Fruit fly (Drosophila melanogaster) whole organism, embryonic: ENCODE results near the gene wge.

Experiments used
- Ada2b ChIP-seq: fragments of 200-800 bp; sonication (Bioruptor generic); IDR thresholded peaks from 2 replicates; pipeline ENCODE4 v1.3.6; 2022; ENCODE audit warnings: missing biosample characterization, missing genetic modification characterization
- Adf1 ChIP-seq: fragments of 200-800 bp; sonication (Bioruptor generic); IDR thresholded peaks from 2 replicates; pipeline ENCODE4 v1.3.6; 2022; ENCODE audit warnings: missing biosample characterization, missing genetic modification characterization
- Asciz ChIP-seq: fragments of 200-800 bp; sonication (Bioruptor generic); optimal IDR thresholded peaks from 2 replicates; lab custom pipeline; 2017; ENCODE audit warnings: missing biosample characterization, mild to moderate bottlenecking, missing genetic modification characterization, missing genetic modification reagents
- Bteb2 ChIP-seq: fragments of 200-800 bp; sonication (Bioruptor generic); optimal IDR thresholded peaks from 2 replicates; lab custom pipeline; 2016; ENCODE audit warnings: missing biosample characterization, missing genetic modification characterization
- CG10209 ChIP-seq: fragments of 200-800 bp; sonication (Bioruptor generic); optimal IDR thresholded peaks from 3 replicates; lab custom pipeline; 2017; ENCODE audit warnings: missing biosample characterization, mild to moderate bottlenecking, missing genetic modification characterization, missing genetic modification reagents
- CG11247 ChIP-seq: fragments of 200-800 bp; sonication (Bioruptor generic); IDR thresholded peaks from 2 replicates; pipeline ENCODE4 v1.3.6; 2022; ENCODE audit warnings: missing biosample characterization, missing genetic modification characterization
- CG13624 ChIP-seq: fragments of 200-800 bp; sonication (Bioruptor generic); optimal IDR thresholded peaks from 2 replicates; lab custom pipeline; 2016; ENCODE audit warnings: missing biosample characterization, missing genetic modification characterization
- CG13775 ChIP-seq: fragments of 200-800 bp; sonication (Bioruptor generic); optimal IDR thresholded peaks from 3 replicates; lab custom pipeline; 2017; ENCODE audit warnings: missing biosample characterization, mild to moderate bottlenecking, missing genetic modification characterization
- CG17385 ChIP-seq: fragments of 200-800 bp; sonication (Bioruptor generic); optimal IDR thresholded peaks from 3 replicates; lab custom pipeline; 2018; ENCODE audit warnings: missing biosample characterization, mild to moderate bottlenecking, missing genetic modification characterization
- CG17829 ChIP-seq: fragments of 200-800 bp; optimal IDR thresholded peaks from 2 replicates; lab custom pipeline; 2019; ENCODE audit warnings: missing biosample characterization, mild to moderate bottlenecking, missing genetic modification characterization, moderate library complexity
- CG17912 ChIP-seq: fragments of 200-800 bp; sonication (Bioruptor generic); optimal IDR thresholded peaks from 2 replicates; lab custom pipeline; 2018; ENCODE audit warnings: missing biosample characterization, mild to moderate bottlenecking, missing genetic modification characterization
- CG2129 ChIP-seq: fragments of 200-800 bp; sonication (Bioruptor generic); IDR thresholded peaks from 2 replicates; pipeline ENCODE4 v1.3.6; 2022; ENCODE audit warnings: missing biosample characterization, missing genetic modification characterization; ENCODE audit not compliant: partially characterized antibody
- CG3163 ChIP-seq: fragments of 200-800 bp; sonication (Bioruptor generic); optimal IDR thresholded peaks from 3 replicates; lab custom pipeline; 2016; ENCODE audit warnings: missing biosample characterization, missing genetic modification characterization
- CG32532 ChIP-seq: fragments of 200-800 bp; sonication (Bioruptor generic); IDR thresholded peaks from 2 replicates; pipeline ENCODE4 v1.3.6; 2022; ENCODE audit warnings: missing biosample characterization, missing genetic modification characterization
- CG3847 ChIP-seq: fragments of 200-800 bp; sonication (Bioruptor generic); IDR thresholded peaks from 2 replicates; pipeline ENCODE4 v1.3.6; 2022; ENCODE audit warnings: missing biosample characterization, missing genetic modification characterization
- CG6654 ChIP-seq: fragments of 200-800 bp; sonication (Bioruptor generic); optimal IDR thresholded peaks from 2 replicates; lab custom pipeline; 2017; ENCODE audit warnings: missing biosample characterization, mild to moderate bottlenecking, missing genetic modification characterization
- CG6765 ChIP-seq: fragments of 200-800 bp; sonication (Bioruptor generic); optimal IDR thresholded peaks from 3 replicates; lab custom pipeline; 2017; ENCODE audit warnings: missing biosample characterization, mild to moderate bottlenecking, missing genetic modification characterization
- CG8290 ChIP-seq, 3 experiments: fragments of 200-800 bp; sonication (Bioruptor generic); optimal IDR thresholded peaks; 2 replicates each; lab custom pipeline; 2016 to 2019; ENCODE audit warnings: missing biosample characterization in 3 of 3, missing genetic modification characterization in 3 of 3, mild to moderate bottlenecking in 2 of 3, moderate library complexity in 1 of 3
- CG9609 ChIP-seq: fragments of 200-800 bp; sonication (Bioruptor generic); optimal IDR thresholded peaks from 3 replicates; lab custom pipeline; 2016; ENCODE audit warnings: missing biosample characterization, missing genetic modification characterization
- CG9932 ChIP-seq: fragments of 200-800 bp; sonication (Bioruptor generic); IDR thresholded peaks from 2 replicates; pipeline ENCODE4 v1.3.6; 2022; ENCODE audit warnings: missing biosample characterization, missing genetic modification characterization
- CrebB ChIP-seq: fragments of 200-800 bp; sonication (Bioruptor generic); optimal IDR thresholded peaks from 3 replicates; lab custom pipeline; 2018; ENCODE audit warnings: missing biosample characterization, mild to moderate bottlenecking, missing genetic modification characterization
- Deaf1 ChIP-seq: fragments of 200-800 bp; optimal IDR thresholded peaks from 3 replicates; lab custom pipeline; 2019; ENCODE audit warnings: missing biosample characterization, mild to moderate bottlenecking, missing genetic modification characterization, moderate library complexity
- Doc3 ChIP-seq: fragments of 200-800 bp; sonication (Bioruptor generic); IDR thresholded peaks from 3 replicates; pipeline ENCODE4 v1.3.6; 2022; ENCODE audit warnings: missing biosample characterization, missing genetic modification characterization; ENCODE audit not compliant: partially characterized antibody
- Dref ChIP-seq: fragments of 200-800 bp; sonication (Bioruptor generic); IDR thresholded peaks from 2 replicates; pipeline ENCODE4 v1.3.6; 2022; ENCODE audit warnings: missing biosample characterization, missing genetic modification characterization
- Hr3 ChIP-seq: fragments of 200-800 bp; sonication (Bioruptor generic); optimal IDR thresholded peaks from 3 replicates; lab custom pipeline; 2016; ENCODE audit warnings: missing biosample characterization, missing genetic modification characterization
- TFAM ChIP-seq: fragments of 200-800 bp; sonication (Bioruptor generic); optimal IDR thresholded peaks from 2 replicates; lab custom pipeline; 2017; ENCODE audit warnings: missing biosample characterization, missing genetic modification characterization, inconsistent platforms
- Tbp ChIP-seq: fragments of >200 bp; optimal IDR thresholded peaks from 2 replicates; lab custom pipeline; 2018; ENCODE audit warnings: missing biosample characterization, missing genetic modification characterization
- Trl ChIP-seq, 3 experiments: fragments of >200 bp in 2 of 3; fragments of 200-800 bp in 1 of 3; sonication (Bioruptor generic) in 1 of 3; optimal IDR thresholded peaks; 2 replicates in 1 of 3; 3 replicates in 2 of 3; lab custom pipeline; 2016 to 2017; ENCODE audit warnings: missing biosample characterization in 1 of 3, missing genetic modification characterization in 1 of 3
- btn ChIP-seq: fragments of 200-800 bp; sonication (Bioruptor generic); optimal IDR thresholded peaks from 2 replicates; lab custom pipeline; 2016; ENCODE audit warnings: missing biosample characterization, missing genetic modification characterization
- crol ChIP-seq: fragments of 200-800 bp; sonication (Bioruptor generic); IDR thresholded peaks from 2 replicates; pipeline ENCODE4 v1.3.6; 2022; ENCODE audit warnings: missing biosample characterization, missing genetic modification characterization
- cwo ChIP-seq: fragments of 200-800 bp; sonication (Bioruptor generic); optimal IDR thresholded peaks from 3 replicates; lab custom pipeline; 2017; ENCODE audit warnings: missing biosample characterization, missing genetic modification characterization, mild to moderate bottlenecking, moderate library complexity, missing genetic modification reagents
- dm ChIP-seq: fragments of 200-800 bp; sonication (Bioruptor generic); optimal IDR thresholded peaks from 3 replicates; lab custom pipeline; 2016; ENCODE audit warnings: missing biosample characterization, missing genetic modification characterization
- dpn ChIP-seq, 2 experiments: fragments of 200-800 bp; sonication (Bioruptor generic); optimal IDR thresholded peaks; 3 replicates each; lab custom pipeline; 2016; ENCODE audit warnings: missing biosample characterization in 2 of 2, missing genetic modification characterization in 2 of 2
- gfzf ChIP-seq: fragments of 200-800 bp; sonication (Bioruptor generic); optimal IDR thresholded peaks from 2 replicates; lab custom pipeline; 2016; ENCODE audit warnings: missing biosample characterization, mild to moderate bottlenecking, missing genetic modification characterization, moderate library complexity
- lab ChIP-seq: fragments of 200-800 bp; sonication (Bioruptor generic); optimal IDR thresholded peaks from 3 replicates; lab custom pipeline; 2017; ENCODE audit warnings: missing biosample characterization, missing genetic modification characterization, mild to moderate bottlenecking, moderate library complexity, missing genetic modification reagents
- lola ChIP-seq, 3 experiments: fragments of >200 bp in 2 of 3; fragments of 200-800 bp in 1 of 3; sonication (Bioruptor generic) in 1 of 3; optimal IDR thresholded peaks; 2 replicates each; lab custom pipeline; 2017 to 2019; ENCODE audit warnings: missing biosample characterization in 3 of 3, missing genetic modification characterization in 3 of 3, mild to moderate bottlenecking in 1 of 3, moderate library complexity in 1 of 3
- onecut ChIP-seq: fragments of 200-800 bp; sonication (Bioruptor generic); IDR thresholded peaks from 2 replicates; pipeline ENCODE4 v1.3.6; 2022; ENCODE audit warnings: missing biosample characterization, missing genetic modification characterization
- pfk ChIP-seq: fragments of 200-800 bp; sonication (Bioruptor generic); optimal IDR thresholded peaks from 2 replicates; lab custom pipeline; 2018; ENCODE audit warnings: missing biosample characterization, mild to moderate bottlenecking, missing genetic modification characterization, moderate library complexity
- prd ChIP-seq, 3 experiments: fragments of >200 bp in 2 of 3; fragments of 200-800 bp in 1 of 3; sonication (Bioruptor generic) in 1 of 3; optimal IDR thresholded peaks in 2 of 3; IDR thresholded peaks in 1 of 3; 2 replicates in 2 of 3; 3 replicates in 1 of 3; pipeline versions ENCODE4 v1.3.6 to Lab custom; 2017 to 2022; ENCODE audit warnings: missing biosample characterization in 1 of 3, missing genetic modification characterization in 1 of 3
- sd ChIP-seq: fragments of 200-800 bp; sonication (Bioruptor generic); optimal IDR thresholded peaks from 3 replicates; lab custom pipeline; 2018; ENCODE audit warnings: missing biosample characterization, mild to moderate bottlenecking, missing genetic modification characterization, moderate library complexity
- sens ChIP-seq: fragments of 200-800 bp; sonication (Bioruptor generic); peaks from one replicate; lab custom pipeline; 2016; ENCODE audit warnings: missing biosample characterization, missing genetic modification characterization
- tap ChIP-seq: fragments of 200-800 bp; optimal IDR thresholded peaks from 3 replicates; lab custom pipeline; 2019; ENCODE audit warnings: missing biosample characterization, mild to moderate bottlenecking, missing genetic modification characterization, moderate library complexity
- trem ChIP-seq: fragments of 200-800 bp; optimal IDR thresholded peaks from 3 replicates; lab custom pipeline; 2019; ENCODE audit warnings: missing biosample characterization, mild to moderate bottlenecking, missing genetic modification characterization, moderate library complexity
- vvl ChIP-seq: fragments of 200-800 bp; sonication (Bioruptor generic); IDR thresholded peaks from 2 replicates; pipeline ENCODE4 v1.3.6; 2022; ENCODE audit warnings: missing biosample characterization, missing genetic modification characterization
- z ChIP-seq: fragments of 200-800 bp; sonication (Bioruptor generic); IDR thresholded peaks from 3 replicates; pipeline ENCODE4 v1.3.6; 2022; ENCODE audit warnings: missing biosample characterization, missing genetic modification characterization

Gene wge

DNA sequence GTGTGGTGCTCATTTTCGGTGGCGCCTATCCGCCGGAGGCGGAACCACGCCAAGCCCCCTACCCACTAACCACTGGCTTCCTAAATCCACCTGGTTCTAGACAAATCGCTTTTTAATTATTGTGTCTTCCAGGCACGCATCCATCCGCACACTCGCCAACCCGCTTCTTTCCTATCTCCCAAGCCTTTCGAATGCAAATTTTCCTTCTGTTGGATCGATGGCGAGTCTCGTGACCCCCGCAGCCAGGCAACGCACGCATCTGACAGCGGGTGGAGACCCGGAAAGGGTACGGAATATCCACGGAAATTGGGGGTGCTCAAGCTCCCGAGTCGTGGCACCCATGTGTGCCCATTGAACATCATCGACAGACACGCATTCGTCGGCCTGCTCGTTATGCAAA is 13.8 kb downstream of the wge start, which contains the start of gene CG13842:
CG13842 (minus strand) TSS at position 101 of the 400 bp plus-strand sequence.
- TF ChIP-seq lola (GFP tag; optimal IDR thresholded peaks at IDR 0.05; lab: Kevin White, UChicago) (no peak), cwo (no peak), Dref (GFP tag; lab: Robert Waterston, UW) (0 out of 2 replicates have a peak, but pooled peaks have one; percentile 9), Adf1 (GFP tag; lab: Robert Waterston, UW) (no peak), vvl (GFP tag; lab: Robert Waterston, UW) (0 out of 2 replicates have a peak, but pooled peaks have one; percentile 10)

DNA sequence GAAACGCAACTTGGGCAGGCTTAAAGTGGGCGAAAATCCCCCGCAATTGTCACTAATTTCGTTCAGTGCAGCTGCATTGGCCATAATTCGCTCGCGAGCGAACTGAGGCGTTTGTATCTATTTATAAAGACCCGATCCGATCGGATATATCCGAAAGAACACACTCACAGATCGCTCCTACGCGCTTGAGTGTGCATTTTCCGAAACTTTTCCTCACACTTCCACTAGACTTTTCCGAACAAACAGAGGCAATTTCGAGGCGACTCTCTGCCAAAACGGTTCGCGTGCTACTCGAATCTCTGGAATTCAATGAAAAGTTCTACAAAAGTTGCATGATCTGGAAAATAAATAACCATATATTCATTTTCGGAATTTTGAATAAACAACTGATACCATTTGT is 19.2 kb downstream of the wge start, which contains the start of the genes CG6972 and CCAP:
CG6972 (plus strand) TSS at position 215 of the 400 bp plus-strand sequence.
CCAP (minus strand) TSS at position 292 of the 400 bp plus-strand sequence.
- no peak for TF ChIP-seq CG6654 (GFP tag; lab: Kevin White, UChicago)
- TF ChIP-seq CG2129 (GFP tag; lab: Robert Waterston, UW) = no peak
- no peak for TF ChIP-seq CG17385 (GFP tag; lab: Kevin White, UChicago)
- TF ChIP-seq CG8290 (GFP tag; optimal IDR thresholded peaks at IDR 0.05; lab: Kevin White, UChicago) = no peak
- TF ChIP-seq CG8290 (tag; optimal IDR thresholded peaks at IDR 0.05; lab: Kevin White, UChicago) = no peak
- no peak for TF ChIP-seq CG10209
- TF ChIP-seq Ada2b = no peak
- no peak for TF ChIP-seq prd (optimal IDR thresholded peaks at IDR 0.05; lab: Kevin White, UChicago)
- peak; percentile 20; the same call in 1 of the 3 replicates for TF ChIP-seq prd (GFP tag; IDR thresholded peaks at IDR 0.05; lab: Robert Waterston, UW)
- no peak for TF ChIP-seq CG3847 (GFP tag; lab: Robert Waterston, UW)
- TF ChIP-seq Tbp (GFP tag; lab: Kevin White, UChicago) = no peak
- no peak for TF ChIP-seq CrebB (tag; lab: Kevin White, UChicago)
- TF ChIP-seq onecut (GFP tag; lab: Robert Waterston, UW) = no peak
- 0 out of 2 replicates have a peak, but pooled peaks have one; percentile 23 for TF ChIP-seq CG9932 (GFP tag; lab: Robert Waterston, UW)
- TF ChIP-seq sens (GFP tag; lab: Kevin White, UChicago) = peak; percentile 50
- TF ChIP-seq sd = peak; percentile 21
- TF ChIP-seq Deaf1 (tag; lab: Kevin White, UChicago) = peak; percentile 72
- TF ChIP-seq CG17912 (GFP tag; lab: Kevin White, UChicago) = no peak
- peak; percentile 63; the same call in 1 of the 3 replicates for TF ChIP-seq z (GFP tag; lab: Robert Waterston, UW)
- no peak for TF ChIP-seq trem (tag; lab: Kevin White, UChicago)
- TF ChIP-seq gfzf (GFP tag; lab: Kevin White, UChicago) = no peak
- no peak for TF ChIP-seq CG13624 (GFP tag; lab: Kevin White, UChicago)

DNA sequence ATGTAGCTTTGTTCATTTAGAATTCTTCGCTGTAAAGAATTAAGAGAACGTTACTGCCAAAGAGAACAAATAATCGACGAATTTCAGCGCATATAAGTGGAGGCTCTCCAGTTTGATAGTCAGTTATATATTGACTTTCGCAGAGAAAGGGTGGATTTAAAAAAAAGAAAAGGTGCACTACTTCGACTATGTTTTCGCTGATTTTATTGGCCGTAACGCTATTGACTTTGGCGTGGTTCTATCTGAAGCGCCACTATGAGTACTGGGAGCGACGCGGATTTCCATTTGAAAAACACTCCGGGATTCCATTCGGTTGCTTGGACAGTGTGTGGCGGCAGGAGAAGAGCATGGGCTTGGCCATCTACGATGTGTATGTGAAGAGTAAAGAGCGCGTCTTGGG is 22.7 kb downstream of the wge start, which contains the start of gene Cyp6d4:
Cyp6d4 (plus strand) TSS at position 112 of the 400 bp plus-strand sequence.
- TF ChIP-seq CG3163 (GFP tag; lab: Kevin White, UChicago) = peak; percentile 82
- no peak for TF ChIP-seq CG6765 (GFP tag; lab: Kevin White, UChicago)
- no peak for TF ChIP-seq prd (optimal IDR thresholded peaks at IDR 0.05; lab: Kevin White, UChicago)
- no peak for TF ChIP-seq prd (GFP tag; IDR thresholded peaks at IDR 0.05; lab: Robert Waterston, UW)
- TF ChIP-seq CG32532 (GFP tag; lab: Robert Waterston, UW) = 0 out of 2 replicates have a peak, but pooled peaks have one; percentile 29
- TF ChIP-seq Trl (optimal IDR thresholded peaks at IDR 0.05; lab: Kevin White, UChicago) = peak in 1 of 2 experiments; percentile 19
- TF ChIP-seq Trl (GFP tag; optimal IDR thresholded peaks at IDR 0.05; lab: Kevin White, UChicago) = no peak
- no peak for TF ChIP-seq Hr3
- no peak for TF ChIP-seq gfzf (GFP tag; lab: Kevin White, UChicago)
- no peak for TF ChIP-seq CG13775 (GFP tag; lab: Kevin White, UChicago)
- TF ChIP-seq CG17829 = no peak
- TF ChIP-seq, all 482 proteins: peak for 3

DNA sequence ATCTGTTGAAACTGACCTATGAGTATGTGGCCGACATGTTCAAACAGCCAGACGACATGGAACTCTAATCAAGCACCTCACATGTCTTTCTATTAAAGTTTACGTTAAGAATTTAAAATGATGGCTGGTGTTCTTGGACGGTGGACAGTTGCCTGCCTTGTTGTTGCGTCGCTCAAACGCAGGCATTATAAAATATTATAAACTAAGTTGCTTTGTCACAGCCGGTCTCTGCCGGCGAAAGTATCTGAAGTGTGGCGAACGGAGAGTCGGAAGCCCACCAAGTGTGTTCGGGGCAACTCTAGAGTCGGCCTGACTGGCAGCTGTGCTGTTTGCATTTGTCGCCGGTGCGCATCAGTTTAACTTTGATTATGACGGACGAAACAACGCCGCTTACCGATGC is 26.3 kb downstream of the wge start, which contains the start of gene cd:
cd (plus strand) TSS at position 301 of the 400 bp plus-strand sequence.
- TF ChIP-seq crol = no peak
- TF ChIP-seq Asciz (GFP tag; lab: Kevin White, UChicago) = no peak
- TF ChIP-seq CG11247 (GFP tag; lab: Robert Waterston, UW) = no peak
- no peak for TF ChIP-seq lab
- no peak for TF ChIP-seq dpn (GFP tag; optimal IDR thresholded peaks at IDR 0.05; lab: Kevin White, UChicago)
- TF ChIP-seq TFAM (GFP tag; lab: Kevin White, UChicago) = no peak
- no peak for TF ChIP-seq pfk (GFP tag; lab: Kevin White, UChicago)
- TF ChIP-seq Doc3 = no peak
- no peak for TF ChIP-seq tap (tag; lab: Kevin White, UChicago)
- no peak for TF ChIP-seq Bteb2
- no peak for TF ChIP-seq btn
- TF ChIP-seq dm (GFP tag; lab: Kevin White, UChicago) = no peak
- TF ChIP-seq CG9609 (GFP tag; lab: Kevin White, UChicago) = no peak
